Worm (Caenorhabditis elegans) whole organism, late embryonic: ENCODE measurements around the gene arf-5.

Source experiments
- C08G9.2 ChIP-seq: sonication (generic microtip); optimal IDR thresholded peaks from 2 replicates; lab custom pipeline; 2016; ENCODE audit warnings: mild to moderate bottlenecking, missing genetic modification characterization, moderate library complexity, missing compliant biosample characterization
- C38D4.7 ChIP-seq: fragments of 200-800 bp; sonication (Bioruptor generic); optimal IDR thresholded peaks from 2 replicates; lab custom pipeline; 2018; ENCODE audit warnings: mild to moderate bottlenecking, missing genetic modification characterization, moderate library complexity, missing compliant biosample characterization
- F13H6.1 ChIP-seq: sonication (generic microtip); optimal IDR thresholded peaks from 2 replicates; lab custom pipeline; 2016; ENCODE audit warnings: missing genetic modification characterization, missing compliant biosample characterization
- K02D7.2 ChIP-seq: sonication (generic microtip); optimal IDR thresholded peaks from 2 replicates; lab custom pipeline; 2017; ENCODE audit warnings: mild to moderate bottlenecking, missing genetic modification characterization, missing compliant biosample characterization
- K09A11.1 ChIP-seq: sonication (generic microtip); optimal IDR thresholded peaks from 2 replicates; lab custom pipeline; 2017; ENCODE audit warnings: antibody characterized with exemption, mild to moderate bottlenecking, missing genetic modification characterization, missing compliant biosample characterization; ENCODE audit not compliant: insufficient read depth
- T23F11.4 ChIP-seq: fragments of 200-800 bp; sonication (Bioruptor generic); optimal IDR thresholded peaks from 2 replicates; lab custom pipeline; 2018; ENCODE audit warnings: mild to moderate bottlenecking, missing genetic modification characterization, missing compliant biosample characterization
- Y22D7AL.16 ChIP-seq: sonication (generic microtip); optimal IDR thresholded peaks from 2 replicates; lab custom pipeline; 2016; ENCODE audit warnings: missing genetic modification characterization, missing compliant biosample characterization
- ama-1 ChIP-seq: fragments of 150-350 bp; optimal IDR thresholded peaks from 2 replicates; lab custom pipeline; 2014
- ceh-19 ChIP-seq: fragments of 200-800 bp; sonication (Bioruptor generic); optimal IDR thresholded peaks from 2 replicates; lab custom pipeline; 2018; ENCODE audit warnings: mild to moderate bottlenecking, missing genetic modification characterization, missing compliant biosample characterization
- ceh-22 ChIP-seq: sonication (generic microtip); optimal IDR thresholded peaks from 2 replicates; lab custom pipeline; 2017; ENCODE audit warnings: missing biosample characterization, missing genetic modification characterization
- ceh-24 ChIP-seq: sonication (generic microtip); optimal IDR thresholded peaks from 2 replicates; lab custom pipeline; 2016; ENCODE audit warnings: mild to moderate bottlenecking, missing genetic modification characterization, missing compliant biosample characterization
- ceh-31 ChIP-seq: sonication (generic microtip); optimal IDR thresholded peaks from 2 replicates; lab custom pipeline; 2016; ENCODE audit warnings: missing genetic modification characterization, missing compliant biosample characterization
- ceh-34 ChIP-seq: sonication (generic microtip); optimal IDR thresholded peaks from 2 replicates; lab custom pipeline; 2016; ENCODE audit warnings: mild to moderate bottlenecking, missing genetic modification characterization, missing compliant biosample characterization
- ceh-48 ChIP-seq: sonication (generic microtip); optimal IDR thresholded peaks from 2 replicates; lab custom pipeline; 2016; ENCODE audit warnings: missing genetic modification characterization, inconsistent platforms, missing compliant biosample characterization
- ceh-6 ChIP-seq: fragments of 200-800 bp; sonication (Bioruptor generic); optimal IDR thresholded peaks from 2 replicates; lab custom pipeline; 2018; ENCODE audit warnings: mild to moderate bottlenecking, missing genetic modification characterization, missing compliant biosample characterization
- che-1 ChIP-seq: sonication (generic microtip); optimal IDR thresholded peaks from 2 replicates; lab custom pipeline; 2016; ENCODE audit warnings: mild to moderate bottlenecking, missing genetic modification characterization, missing compliant biosample characterization
- dmd-4 ChIP-seq: sonication (generic microtip); optimal IDR thresholded peaks from 2 replicates; lab custom pipeline; 2016; ENCODE audit warnings: borderline replicate concordance, missing genetic modification characterization, missing compliant biosample characterization
- elt-2 ChIP-seq: sonication (generic microtip); optimal IDR thresholded peaks from 2 replicates; lab custom pipeline; 2016; ENCODE audit warnings: missing genetic modification reagents, missing genetic modification characterization, missing compliant biosample characterization
- ets-4 ChIP-seq: sonication (generic microtip); optimal IDR thresholded peaks from 2 replicates; lab custom pipeline; 2016; ENCODE audit warnings: missing genetic modification characterization, missing compliant biosample characterization
- eyg-1 ChIP-seq: sonication (generic microtip); optimal IDR thresholded peaks from 2 replicates; lab custom pipeline; 2016; ENCODE audit warnings: missing genotype, missing genetic modification characterization, missing compliant biosample characterization
- hlh-30 ChIP-seq: sonication (generic microtip); optimal IDR thresholded peaks from 2 replicates; lab custom pipeline; 2017; ENCODE audit warnings: antibody characterized with exemption, missing genetic modification characterization, missing compliant biosample characterization; ENCODE audit not compliant: insufficient read depth
- hlh-8 ChIP-seq: sonication (generic microtip); optimal IDR thresholded peaks from 2 replicates; lab custom pipeline; 2016; ENCODE audit warnings: missing genotype, missing genetic modification characterization, missing compliant biosample characterization
- lim-6 ChIP-seq: sonication (generic microtip); optimal IDR thresholded peaks from 2 replicates; lab custom pipeline; 2016; ENCODE audit warnings: missing genetic modification characterization, missing compliant biosample characterization
- lin-11 ChIP-seq: fragments of 200-800 bp; sonication (Bioruptor generic); optimal IDR thresholded peaks from 2 replicates; lab custom pipeline; 2018; ENCODE audit warnings: mild to moderate bottlenecking, missing genetic modification characterization, missing compliant biosample characterization
- madf-2 ChIP-seq: sonication (generic microtip); optimal IDR thresholded peaks from 2 replicates; lab custom pipeline; 2017; ENCODE audit warnings: missing genetic modification characterization, missing compliant biosample characterization
- mec-3 ChIP-seq: sonication (generic microtip); optimal IDR thresholded peaks from 2 replicates; lab custom pipeline; 2016; ENCODE audit warnings: borderline replicate concordance, missing genetic modification characterization, missing compliant biosample characterization
- nfya-1 ChIP-seq: sonication (generic microtip); optimal IDR thresholded peaks from 2 replicates; lab custom pipeline; 2017; ENCODE audit warnings: missing genetic modification characterization, mild to moderate bottlenecking, missing compliant biosample characterization, antibody characterized with exemption, moderate library complexity
- nhr-232 ChIP-seq: sonication (generic microtip); optimal IDR thresholded peaks from 2 replicates; lab custom pipeline; 2016; ENCODE audit warnings: missing genetic modification characterization, missing compliant biosample characterization
- npax-4 ChIP-seq: sonication (generic microtip); optimal IDR thresholded peaks from 2 replicates; lab custom pipeline; 2016; ENCODE audit warnings: missing genetic modification characterization, missing compliant biosample characterization
- odd-2 ChIP-seq: sonication (generic microtip); optimal IDR thresholded peaks from 2 replicates; lab custom pipeline; 2017; ENCODE audit warnings: antibody characterized with exemption, mild to moderate bottlenecking, missing genetic modification characterization, missing compliant biosample characterization
- pag-3 ChIP-seq: sonication (generic microtip); optimal IDR thresholded peaks from 2 replicates; lab custom pipeline; 2016; ENCODE audit warnings: missing compliant biosample characterization, missing genetic modification characterization, borderline replicate concordance
- pha-2 ChIP-seq: sonication (generic microtip); optimal IDR thresholded peaks from 2 replicates; lab custom pipeline; 2017; ENCODE audit warnings: mild to moderate bottlenecking, missing genetic modification characterization, missing compliant biosample characterization
- pros-1 ChIP-seq: fragments of 150-350 bp; optimal IDR thresholded peaks from 2 replicates; lab custom pipeline; 2014; ENCODE audit warnings: missing biosample characterization, missing genetic modification reagents, missing genetic modification characterization
- ref-2 ChIP-seq: sonication (generic microtip); optimal IDR thresholded peaks from 2 replicates; lab custom pipeline; 2016; ENCODE audit warnings: missing genetic modification characterization, missing compliant biosample characterization
- rnt-1 ChIP-seq: sonication (generic microtip); optimal IDR thresholded peaks from 2 replicates; lab custom pipeline; 2016; ENCODE audit warnings: missing genetic modification characterization, missing compliant biosample characterization
- sdc-2 ChIP-seq: sonication (generic microtip); optimal IDR thresholded peaks from 2 replicates; lab custom pipeline; 2016; ENCODE audit warnings: missing genotype, missing genetic modification characterization, missing compliant biosample characterization
- sox-4 ChIP-seq: sonication (generic microtip); optimal IDR thresholded peaks from 2 replicates; lab custom pipeline; 2017; ENCODE audit warnings: mild to moderate bottlenecking, missing genetic modification characterization, inconsistent platforms, missing compliant biosample characterization
- syd-9 ChIP-seq: sonication (generic microtip); optimal IDR thresholded peaks from 2 replicates; lab custom pipeline; 2016; ENCODE audit warnings: mild to moderate bottlenecking, missing genetic modification characterization, moderate library complexity, missing compliant biosample characterization
- unc-42 ChIP-seq: sonication (generic microtip); optimal IDR thresholded peaks from 2 replicates; lab custom pipeline; 2016; ENCODE audit warnings: missing genotype, missing genetic modification characterization, missing compliant biosample characterization
- zip-5 ChIP-seq: sonication (generic microtip); optimal IDR thresholded peaks from 2 replicates; lab custom pipeline; 2016; ENCODE audit warnings: missing genetic modification characterization, missing compliant biosample characterization

Gene arf-5

DNA sequence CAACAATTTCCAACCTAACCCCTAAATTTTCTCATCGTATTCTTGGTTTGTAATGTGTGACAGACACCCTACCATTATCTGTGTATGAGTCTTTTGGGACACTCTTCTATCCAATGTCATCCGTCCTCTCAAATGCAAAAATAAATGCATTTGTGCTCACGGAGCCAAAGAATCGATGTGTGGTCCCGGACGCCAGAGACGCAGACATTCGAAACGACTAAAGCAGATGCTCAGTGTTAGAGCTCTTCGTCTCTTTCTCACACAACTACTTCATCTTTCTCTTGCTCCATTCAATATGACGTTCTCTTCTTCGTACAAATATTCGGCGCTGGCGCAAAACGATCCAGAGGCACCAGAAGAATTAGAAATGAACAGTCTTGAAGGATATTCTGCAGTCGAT, 2.7 kb upstream of the arf-5 start, which contains the start of gene unc-24:
unc-24 (plus strand) TSS at position 283 of the 400 bp plus-strand sequence.
- TF ChIP-seq elt-2 (tag; lab: Kevin White, UChicago) (no peak), rnt-1 (no peak), pha-2 (tag; lab: Kevin White, UChicago) (no peak), C38D4.7 (GFP tag; lab: Kevin White, UChicago) (no peak), sox-4 (tag; lab: Kevin White, UChicago) (no peak), C08G9.2 (tag; lab: Kevin White, UChicago) (no peak), zip-5 (tag; lab: Kevin White, UChicago) (no peak), T23F11.4 (GFP tag; lab: Kevin White, UChicago) (no peak), syd-9 (tag; lab: Kevin White, UChicago) (no peak), sdc-2 (no peak), dmd-4 (tag; lab: Kevin White, UChicago) (no peak), ceh-22 (tag; lab: Kevin White, UChicago) (no peak), ref-2 (tag; lab: Kevin White, UChicago) (no peak), pros-1 (tag; lab: Kevin White, UChicago) (no peak), Y22D7AL.16 (tag; lab: Kevin White, UChicago) (no peak), ceh-48 (peak; percentile 56), ceh-31 (no peak), nfya-1 (tag; lab: Kevin White, UChicago) (peak; percentile 64), nhr-232 (tag; lab: Kevin White, UChicago) (no peak), unc-42 (tag; lab: Kevin White, UChicago) (peak; percentile 95), F13H6.1 (no peak), mec-3 (tag; lab: Kevin White, UChicago) (no peak), K09A11.1 (no peak), npax-4 (tag; lab: Kevin White, UChicago) (no peak)

DNA sequence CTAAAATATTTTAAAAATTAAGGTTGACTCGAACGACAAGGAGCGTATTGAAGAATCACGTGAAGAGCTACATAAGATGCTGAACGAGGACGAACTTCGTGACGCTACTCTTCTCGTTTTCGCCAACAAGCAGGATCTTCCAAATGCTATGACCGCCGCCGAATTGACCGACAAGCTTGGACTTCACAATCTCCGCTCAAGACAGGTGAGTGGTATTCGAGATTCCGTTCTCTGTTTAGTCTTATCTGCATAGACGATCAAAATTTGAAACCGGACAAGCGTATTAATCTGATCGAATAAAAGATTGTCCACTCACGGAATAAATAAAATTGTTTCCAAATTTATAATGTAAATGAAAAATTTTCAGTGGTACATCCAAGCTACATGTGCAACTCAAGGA, 695 bp downstream of the arf-5 start:
- no peak for TF ChIP-seq lin-11 (tag; lab: Kevin White, UChicago)
- TF ChIP-seq hlh-30 (tag; lab: Kevin White, UChicago): no peak
- no peak for TF ChIP-seq ceh-24 (tag; lab: Kevin White, UChicago)
- no peak for TF ChIP-seq syd-9 (tag; lab: Kevin White, UChicago)
- no peak for TF ChIP-seq ceh-19 (GFP tag; lab: Kevin White, UChicago)
- no peak for TF ChIP-seq dmd-4 (tag; lab: Kevin White, UChicago)
- no peak for TF ChIP-seq ets-4 (tag; lab: Kevin White, UChicago)
- TF ChIP-seq ceh-34 (tag; lab: Kevin White, UChicago): no peak
- TF ChIP-seq ceh-22 (tag; lab: Kevin White, UChicago): no peak
- TF ChIP-seq madf-2: no peak
- TF ChIP-seq lim-6 (tag; lab: Kevin White, UChicago): no peak
- TF ChIP-seq nhr-232 (tag; lab: Kevin White, UChicago): no peak
- TF ChIP-seq K02D7.2 (tag; lab: Kevin White, UChicago): no peak
- TF ChIP-seq pag-3: no peak
- no peak for TF ChIP-seq sox-4 (tag; lab: Kevin White, UChicago)
- TF ChIP-seq che-1 (tag; lab: Kevin White, UChicago): no peak
- no peak for TF ChIP-seq ceh-6 (GFP tag; lab: Kevin White, UChicago)
- no peak for TF ChIP-seq T23F11.4 (GFP tag; lab: Kevin White, UChicago)
- no peak for TF ChIP-seq rnt-1

- TF ChIP-seq hlh-8 (tag; lab: Kevin White, UChicago): no peak
- TF ChIP-seq eyg-1: no peak
- TF ChIP-seq odd-2 (tag; lab: Kevin White, UChicago): no peak
- peak; percentile 13 for TF ChIP-seq ama-1 (lab: Kevin White, UChicago)
- TF ChIP-seq pros-1 (tag; lab: Kevin White, UChicago): no peak
- TF ChIP-seq dmd-4 (tag; lab: Kevin White, UChicago): no peak
Observed at ce11 chrIV:7983728-7984346, 1.5 kb downstream of the arf-5 start.
